Fruit fly (Drosophila melanogaster) whole organism, embryonic: ENCODE measurements around the gene CG9674.

ENCODE experiments used
- CG12299 ChIP-seq: fragments of 200-800 bp; sonication (Bioruptor generic); optimal IDR thresholded peaks from 2 replicates; lab custom pipeline; 2018; ENCODE audit warnings: missing biosample characterization, mild to moderate bottlenecking, missing genetic modification characterization
- CG12659 ChIP-seq: fragments of 200-800 bp; sonication (Bioruptor generic); optimal IDR thresholded peaks from 3 replicates; lab custom pipeline; 2017; ENCODE audit warnings: mild to moderate bottlenecking, missing biosample characterization, missing genetic modification reagents, missing genetic modification characterization
- CG13123 ChIP-seq: fragments of 200-800 bp; sonication (Bioruptor generic); optimal IDR thresholded peaks from 2 replicates; lab custom pipeline; 2016; ENCODE audit warnings: missing biosample characterization, missing genetic modification characterization
- CG13296 ChIP-seq: fragments of 200-800 bp; sonication (Bioruptor generic); optimal IDR thresholded peaks from 3 replicates; lab custom pipeline; 2018; ENCODE audit warnings: missing biosample characterization, mild to moderate bottlenecking, missing genetic modification characterization
- CG13624 ChIP-seq: fragments of 200-800 bp; sonication (Bioruptor generic); optimal IDR thresholded peaks from 2 replicates; lab custom pipeline; 2016; ENCODE audit warnings: missing biosample characterization, missing genetic modification characterization
- CG14441 ChIP-seq: fragments of 200-800 bp; sonication (Bioruptor generic); IDR thresholded peaks from 2 replicates; pipeline ENCODE4 v1.3.6; 2022; ENCODE audit warnings: missing biosample characterization, missing genetic modification characterization
- CG14710 ChIP-seq: fragments of 200-800 bp; sonication (Bioruptor generic); optimal IDR thresholded peaks from 3 replicates; lab custom pipeline; 2019; ENCODE audit warnings: missing biosample characterization, mild to moderate bottlenecking, missing genetic modification characterization, moderate library complexity
- CG1647 ChIP-seq: fragments of 200-800 bp; sonication (Bioruptor generic); optimal IDR thresholded peaks from 3 replicates; lab custom pipeline; 2016; ENCODE audit warnings: missing biosample characterization, missing genetic modification characterization
- CG17385 ChIP-seq: fragments of 200-800 bp; sonication (Bioruptor generic); optimal IDR thresholded peaks from 3 replicates; lab custom pipeline; 2018; ENCODE audit warnings: missing biosample characterization, mild to moderate bottlenecking, missing genetic modification characterization
- CG17829 ChIP-seq: fragments of 200-800 bp; optimal IDR thresholded peaks from 2 replicates; lab custom pipeline; 2019; ENCODE audit warnings: missing biosample characterization, mild to moderate bottlenecking, missing genetic modification characterization, moderate library complexity
- CG2116 ChIP-seq: fragments of 200-800 bp; sonication (Bioruptor generic); optimal IDR thresholded peaks from 3 replicates; lab custom pipeline; 2018; ENCODE audit warnings: missing biosample characterization, mild to moderate bottlenecking, missing genetic modification characterization
- CG2129 ChIP-seq: fragments of 200-800 bp; sonication (Bioruptor generic); IDR thresholded peaks from 2 replicates; pipeline ENCODE4 v1.3.6; 2022; ENCODE audit warnings: missing biosample characterization, missing genetic modification characterization; ENCODE audit not compliant: partially characterized antibody
- CG4360 ChIP-seq: fragments of 200-800 bp; sonication (Bioruptor generic); IDR thresholded peaks from 2 replicates; pipeline ENCODE4 v1.3.6; 2022; ENCODE audit warnings: missing biosample characterization, missing genetic modification characterization
- CG4404 ChIP-seq: fragments of 200-800 bp; sonication (Bioruptor generic); IDR thresholded peaks from 2 replicates; pipeline ENCODE4 v1.3.6; 2022; ENCODE audit warnings: missing biosample characterization, missing genetic modification characterization
- CG4707 ChIP-seq: fragments of 200-800 bp; sonication (Bioruptor generic); optimal IDR thresholded peaks from 2 replicates; lab custom pipeline; 2018; ENCODE audit warnings: missing biosample characterization, mild to moderate bottlenecking, missing genetic modification characterization, moderate library complexity
- CG4730 ChIP-seq: fragments of 200-800 bp; sonication (Bioruptor generic); IDR thresholded peaks from 2 replicates; pipeline ENCODE4 v1.3.6; 2022; ENCODE audit warnings: missing biosample characterization, missing genetic modification characterization
- CG5180 ChIP-seq: fragments of 200-800 bp; sonication (Bioruptor generic); optimal IDR thresholded peaks from 3 replicates; lab custom pipeline; 2017; ENCODE audit warnings: missing biosample characterization, missing genetic modification characterization, mild to moderate bottlenecking, moderate library complexity, missing genetic modification reagents
- CG5245 ChIP-seq: fragments of 200-800 bp; sonication (Bioruptor generic); optimal IDR thresholded peaks from 3 replicates; lab custom pipeline; 2016; ENCODE audit warnings: missing biosample characterization, missing genetic modification characterization
- CG5953 ChIP-seq: fragments of 200-800 bp; sonication (Bioruptor generic); IDR thresholded peaks from 2 replicates; pipeline ENCODE4 v1.3.6; 2022; ENCODE audit warnings: missing biosample characterization, missing genetic modification characterization
- CG8089 ChIP-seq: fragments of 200-800 bp; sonication (Bioruptor generic); optimal IDR thresholded peaks from 3 replicates; lab custom pipeline; 2016; ENCODE audit warnings: missing biosample characterization, missing genetic modification characterization
- CrebB ChIP-seq: fragments of 200-800 bp; sonication (Bioruptor generic); optimal IDR thresholded peaks from 3 replicates; lab custom pipeline; 2018; ENCODE audit warnings: missing biosample characterization, mild to moderate bottlenecking, missing genetic modification characterization
- D19B ChIP-seq: fragments of 200-800 bp; sonication (Bioruptor generic); optimal IDR thresholded peaks from 2 replicates; lab custom pipeline; 2017; ENCODE audit warnings: missing biosample characterization, mild to moderate bottlenecking, missing genetic modification characterization
- Dip3 ChIP-seq: fragments of 200-800 bp; sonication (Bioruptor generic); optimal IDR thresholded peaks from 3 replicates; lab custom pipeline; 2016; ENCODE audit warnings: missing biosample characterization, missing genetic modification characterization
- HLHmδ ChIP-seq: fragments of 200-800 bp; sonication (Bioruptor generic); optimal IDR thresholded peaks from 2 replicates; lab custom pipeline; 2018; ENCODE audit warnings: missing biosample characterization, mild to moderate bottlenecking, missing genetic modification characterization, moderate library complexity
- Hr39 ChIP-seq: fragments of >200 bp; optimal IDR thresholded peaks from 2 replicates; lab custom pipeline; 2017
- Hsf ChIP-seq: fragments of 200-800 bp; sonication (Bioruptor generic); optimal IDR thresholded peaks from 3 replicates; lab custom pipeline; 2016; ENCODE audit warnings: missing biosample characterization, missing genetic modification characterization
- Myb ChIP-seq: fragments of 200-800 bp; sonication (Bioruptor generic); optimal IDR thresholded peaks from 2 replicates; lab custom pipeline; 2016; ENCODE audit warnings: missing biosample characterization, missing genetic modification characterization
- Poxn ChIP-seq: fragments of 200-800 bp; sonication (Bioruptor generic); IDR thresholded peaks from 2 replicates; pipeline ENCODE4 v1.3.6; 2022; ENCODE audit warnings: missing biosample characterization, missing genetic modification characterization
- Usf ChIP-seq: fragments of 200-800 bp; sonication (Bioruptor generic); optimal IDR thresholded peaks from 2 replicates; lab custom pipeline; 2017; ENCODE audit warnings: missing genotype, missing biosample characterization, missing genetic modification characterization
- bab2 ChIP-seq: fragments of 200-800 bp; sonication (Bioruptor generic); optimal IDR thresholded peaks from 2 replicates; lab custom pipeline; 2016; ENCODE audit warnings: missing biosample characterization, missing genetic modification characterization
- bbx ChIP-seq: fragments of 200-800 bp; sonication (Bioruptor generic); IDR thresholded peaks from 2 replicates; pipeline ENCODE4 v1.3.6; 2022; ENCODE audit warnings: missing biosample characterization, missing genetic modification characterization; ENCODE audit not compliant: partially characterized antibody
- cad ChIP-seq: fragments of >200 bp; optimal IDR thresholded peaks from 2 replicates; lab custom pipeline; 2017; ENCODE audit warnings: missing biosample characterization, missing genetic modification characterization
- caup ChIP-seq: fragments of 200-800 bp; sonication (Bioruptor generic); optimal IDR thresholded peaks from 3 replicates; lab custom pipeline; 2017; ENCODE audit warnings: missing biosample characterization, mild to moderate bottlenecking, missing genetic modification characterization, moderate library complexity; ENCODE audit not compliant: severe bottlenecking
- dm ChIP-seq: fragments of 200-800 bp; sonication (Bioruptor generic); optimal IDR thresholded peaks from 3 replicates; lab custom pipeline; 2016; ENCODE audit warnings: missing biosample characterization, missing genetic modification characterization
- ems ChIP-seq: fragments of 200-800 bp; sonication (Bioruptor generic); optimal IDR thresholded peaks from 3 replicates; lab custom pipeline; 2016; ENCODE audit warnings: missing biosample characterization, missing genetic modification characterization
- fd3F ChIP-seq: fragments of 200-800 bp; sonication (Bioruptor generic); optimal IDR thresholded peaks from 2 replicates; lab custom pipeline; 2018; ENCODE audit warnings: missing biosample characterization, mild to moderate bottlenecking, missing genetic modification characterization, moderate library complexity
- fd64A ChIP-seq: fragments of 200-800 bp; sonication (Bioruptor generic); optimal IDR thresholded peaks from 3 replicates; lab custom pipeline; 2018; ENCODE audit warnings: missing biosample characterization, mild to moderate bottlenecking, missing genetic modification characterization
- grn ChIP-seq: fragments of 200-800 bp; sonication (Bioruptor generic); optimal IDR thresholded peaks from 3 replicates; lab custom pipeline; 2017; ENCODE audit warnings: missing biosample characterization, missing genetic modification characterization
- gsb-n ChIP-seq: fragments of 200-800 bp; sonication (Bioruptor generic); optimal IDR thresholded peaks from 3 replicates; lab custom pipeline; 2018; ENCODE audit warnings: missing biosample characterization, mild to moderate bottlenecking, missing genetic modification characterization
- lbe ChIP-seq: fragments of 200-800 bp; sonication (Bioruptor generic); optimal IDR thresholded peaks from 2 replicates; lab custom pipeline; 2016; ENCODE audit warnings: missing biosample characterization, mild to moderate bottlenecking, missing genetic modification characterization
- lmd ChIP-seq: fragments of 200-800 bp; sonication (Bioruptor generic); IDR thresholded peaks from 2 replicates; pipeline ENCODE4 v1.3.6; 2022; ENCODE audit warnings: missing biosample characterization, missing genetic modification characterization
- luna ChIP-seq: fragments of 200-800 bp; sonication (Bioruptor generic); optimal IDR thresholded peaks from 2 replicates; lab custom pipeline; 2016; ENCODE audit warnings: missing biosample characterization, missing genetic modification characterization
- psq ChIP-seq: fragments of 200-800 bp; sonication (Bioruptor generic); optimal IDR thresholded peaks from 2 replicates; lab custom pipeline; 2017; ENCODE audit warnings: missing biosample characterization, missing genetic modification characterization
- row ChIP-seq: fragments of 200-800 bp; sonication (Bioruptor generic); IDR thresholded peaks from 3 replicates; pipeline ENCODE4 v1.3.6; 2022; ENCODE audit warnings: missing biosample characterization, missing genetic modification characterization
- salm ChIP-seq: fragments of 200-800 bp; sonication (Bioruptor generic); optimal IDR thresholded peaks from 2 replicates; lab custom pipeline; 2018; ENCODE audit warnings: missing biosample characterization, mild to moderate bottlenecking, missing genetic modification characterization
- sna ChIP-seq: fragments of 200-800 bp; sonication (Bioruptor generic); IDR thresholded peaks from 2 replicates; pipeline ENCODE4 v1.3.6; 2022; ENCODE audit warnings: missing biosample characterization, missing genetic modification characterization; ENCODE audit not compliant: partially characterized antibody
- sob ChIP-seq: fragments of 200-800 bp; sonication (Bioruptor generic); IDR thresholded peaks from 2 replicates; pipeline ENCODE4 v1.3.6; 2022; ENCODE audit warnings: missing biosample characterization, missing genetic modification characterization
- sr ChIP-seq: fragments of 200-800 bp; sonication (Bioruptor generic); IDR thresholded peaks from 3 replicates; pipeline ENCODE4 v1.3.6; 2022; ENCODE audit warnings: missing biosample characterization, missing genetic modification characterization
- tup ChIP-seq: fragments of 200-800 bp; sonication (Bioruptor generic); optimal IDR thresholded peaks from 2 replicates; lab custom pipeline; 2016; ENCODE audit warnings: missing biosample characterization, mild to moderate bottlenecking, missing genetic modification characterization, moderate library complexity
- usp ChIP-seq: fragments of >200 bp; optimal IDR thresholded peaks from 2 replicates; lab custom pipeline; 2017; ENCODE audit warnings: missing biosample characterization, missing genetic modification characterization
- wor ChIP-seq: fragments of 200-800 bp; sonication (Bioruptor generic); IDR thresholded peaks from 2 replicates; pipeline ENCODE4 v1.3.6; 2022; ENCODE audit warnings: missing biosample characterization, missing genetic modification characterization
- z ChIP-seq: fragments of 200-800 bp; sonication (Bioruptor generic); IDR thresholded peaks from 3 replicates; pipeline ENCODE4 v1.3.6; 2022; ENCODE audit warnings: missing biosample characterization, missing genetic modification characterization

Gene CG9674

dm6 chr3L:16779704-16780173 lies 27.8 kb downstream of the CG9674 start, which contains the start of the genes mus302 and CG9705 (continued):
- TF ChIP-seq Usf (GFP tag; lab: Kevin White, UChicago): no peak
- TF ChIP-seq ems: no peak
- no peak for TF ChIP-seq CG5953
- TF ChIP-seq sna (GFP tag; lab: Robert Waterston, UW): peak; percentile 56; the same call in 1 of the 2 replicates
- TF ChIP-seq usp (GFP tag; lab: Kevin White, UChicago): no peak
- no peak for TF ChIP-seq wor (GFP tag; lab: Robert Waterston, UW)
- TF ChIP-seq CG13624: no peak
- TF ChIP-seq bbx (GFP tag; lab: Robert Waterston, UW): no peak; the same call in 1 of the 2 replicates
- TF ChIP-seq row: peak; percentile 87
- no peak for TF ChIP-seq fd64A (GFP tag; lab: Kevin White, UChicago)
- TF ChIP-seq sr (GFP tag; lab: Robert Waterston, UW): no peak
- TF ChIP-seq CrebB: no peak
- TF ChIP-seq salm: no peak
- TF ChIP-seq CG13296 (GFP tag; lab: Kevin White, UChicago): peak; percentile 30
- no peak for TF ChIP-seq psq (GFP tag; lab: Kevin White, UChicago)
- TF ChIP-seq grn (GFP tag; lab: Kevin White, UChicago): no peak
- TF ChIP-seq CG2116 (GFP tag; lab: Kevin White, UChicago): peak; percentile 48
- TF ChIP-seq tup: no peak
- TF ChIP-seq CG2129 (GFP tag; lab: Robert Waterston, UW): peak; percentile 58; the same call in 1 of the 2 replicates
- TF ChIP-seq CG17829: peak; percentile 63
- TF ChIP-seq bab2 (GFP tag; lab: Kevin White, UChicago): no peak
- TF ChIP-seq CG8089 (GFP tag; lab: Kevin White, UChicago): no peak
- no peak for TF ChIP-seq CG5245 (GFP tag; lab: Kevin White, UChicago)
- TF ChIP-seq Dip3 (GFP tag; lab: Kevin White, UChicago): peak; percentile 7
- no peak for TF ChIP-seq luna (GFP tag; lab: Kevin White, UChicago)
- no peak for TF ChIP-seq z (GFP tag; lab: Robert Waterston, UW)
- TF ChIP-seq CG14441: peak; percentile 33; the same call in 1 of the 2 replicates
- TF ChIP-seq dm (GFP tag; lab: Kevin White, UChicago): no peak
- peak; percentile 22 for TF ChIP-seq fd3F (GFP tag; lab: Kevin White, UChicago)
- peak; percentile 58 for TF ChIP-seq Myb
- peak; percentile 78 for TF ChIP-seq CG14710
- TF ChIP-seq sob: no peak
- TF ChIP-seq Hsf: peak; percentile 46
- TF ChIP-seq CG4404: no peak
- TF ChIP-seq caup (GFP tag; lab: Kevin White, UChicago): no peak
- TF ChIP-seq Hr39 (lab: Kevin White, UChicago): no peak
- no peak for TF ChIP-seq CG12299 (tag; lab: Kevin White, UChicago)
- no peak for TF ChIP-seq cad (GFP tag; lab: Kevin White, UChicago)
- no peak for TF ChIP-seq CG13123 (GFP tag; lab: Kevin White, UChicago)
- TF ChIP-seq CG4360 (GFP tag; lab: Robert Waterston, UW): no peak
- peak; percentile 26; the same call in 1 of the 2 replicates for TF ChIP-seq lmd
- peak; percentile 26 for TF ChIP-seq lbe (GFP tag; lab: Kevin White, UChicago)
- TF ChIP-seq CG12659: peak; percentile 67
- TF ChIP-seq CG4707 (GFP tag; lab: Kevin White, UChicago): no peak
- no peak for TF ChIP-seq CG17385
- TF ChIP-seq HLHmδ (GFP tag; lab: Kevin White, UChicago): no peak
- TF ChIP-seq CG1647 (GFP tag; lab: Kevin White, UChicago): no peak
- no peak for TF ChIP-seq Poxn (GFP tag; lab: Robert Waterston, UW)
- no peak for TF ChIP-seq CG5180 (GFP tag; lab: Kevin White, UChicago)
- TF ChIP-seq gsb-n (tag; lab: Kevin White, UChicago): no peak
- TF ChIP-seq CG4730 (GFP tag; lab: Robert Waterston, UW): no peak
- no peak for TF ChIP-seq D19B (GFP tag; lab: Kevin White, UChicago)
